Fruit fly (Drosophila melanogaster) whole organism: Measurements from ENCODE around the gene kis.

Experiments
- CG8478 ChIP-seq: fragments of >200 bp; optimal IDR thresholded peaks from 2 replicates; lab custom pipeline; 2018; ENCODE audit warnings: inconsistent platforms
- Dll ChIP-seq: fragments of >200 bp; optimal IDR thresholded peaks from 2 replicates; lab custom pipeline; 2017
- EcR ChIP-seq, 2 experiments: fragments of >200 bp; optimal IDR thresholded peaks; 2 replicates each; lab custom pipeline; 2017; ENCODE audit warnings: missing biosample characterization in 2 of 2, missing genetic modification characterization in 2 of 2, missing genetic modification reagents in 2 of 2
- pan ChIP-seq: fragments of >200 bp; optimal IDR thresholded peaks from 2 replicates; lab custom pipeline; 2017
- psq ChIP-seq: fragments of >200 bp; optimal IDR thresholded peaks from 2 replicates; lab custom pipeline; 2017
- usp ChIP-seq: fragments of >200 bp; optimal IDR thresholded peaks from 2 replicates; lab custom pipeline; 2017; ENCODE audit warnings: missing biosample characterization, missing genetic modification characterization, mixed read lengths

Gene kis

dm6 chr2L:225386-225682 is 25.3 kb downstream of the kis start:
- TF ChIP-seq psq (lab: Kevin White, UChicago) = no peak
- no peak for TF ChIP-seq pan (lab: Kevin White, UChicago)
- TF ChIP-seq Dll (lab: Kevin White, UChicago) = no peak
- TF ChIP-seq CG8478 (lab: Kevin White, UChicago) = no peak
- no peak for TF ChIP-seq usp (GFP tag; lab: Kevin White, UChicago)
- TF ChIP-seq EcR (GFP tag; optimal IDR thresholded peaks at IDR 0.05; lab: Kevin White, UChicago) = no peak

dm6 chr2L:224599-225385 is 25.8 kb downstream of the kis start:
- no peak for TF ChIP-seq pan (lab: Kevin White, UChicago)
- no peak for TF ChIP-seq EcR (GFP tag; optimal IDR thresholded peaks at IDR 0.05; lab: Kevin White, UChicago)
- TF ChIP-seq psq (lab: Kevin White, UChicago) = no peak
- TF ChIP-seq Dll (lab: Kevin White, UChicago) = no peak
- no peak for TF ChIP-seq usp (GFP tag; lab: Kevin White, UChicago)
- TF ChIP-seq CG8478 (lab: Kevin White, UChicago) = no peak

dm6 chr2L:223867-224598 is 26.6 kb downstream of the kis start:
- TF ChIP-seq CG8478 (lab: Kevin White, UChicago) (no peak), usp (GFP tag; lab: Kevin White, UChicago) (no peak), pan (lab: Kevin White, UChicago) (no peak), EcR (GFP tag; optimal IDR thresholded peaks at IDR 0.05; lab: Kevin White, UChicago) (no peak), Dll (lab: Kevin White, UChicago) (no peak)

dm6 chr2L:223351-223750 is 27.3 kb downstream of the kis start:
- TF ChIP-seq Dll (lab: Kevin White, UChicago) (no peak), pan (lab: Kevin White, UChicago) (no peak), psq (lab: Kevin White, UChicago) (no peak), usp (GFP tag; lab: Kevin White, UChicago) (no peak), EcR (GFP tag; optimal IDR thresholded peaks at IDR 0.05; lab: Kevin White, UChicago) (no peak), CG8478 (lab: Kevin White, UChicago) (no peak)

dm6 chr2L:222867-223266 is 27.8 kb downstream of the kis start:
- no peak for TF ChIP-seq psq (lab: Kevin White, UChicago)
- no peak for TF ChIP-seq usp (GFP tag; lab: Kevin White, UChicago)
- no peak for TF ChIP-seq EcR (GFP tag; optimal IDR thresholded peaks at IDR 0.05; lab: Kevin White, UChicago)
- no peak for TF ChIP-seq Dll (lab: Kevin White, UChicago)
- TF ChIP-seq CG8478 (lab: Kevin White, UChicago) = no peak
- no peak for TF ChIP-seq pan (lab: Kevin White, UChicago)

dm6 chr2L:221939-222489 is 28.6 kb downstream of the kis start:
- TF ChIP-seq Dll (lab: Kevin White, UChicago) = peak; percentile 88
- no peak for TF ChIP-seq psq (lab: Kevin White, UChicago)
- TF ChIP-seq CG8478 (lab: Kevin White, UChicago) = no peak
- TF ChIP-seq EcR (GFP tag; optimal IDR thresholded peaks at IDR 0.05; lab: Kevin White, UChicago) = peak in 1 of 2 experiments; percentile 76

dm6 chr2L:221152-221551 is 29.5 kb downstream of the kis start:
- TF ChIP-seq CG8478 (lab: Kevin White, UChicago) (no peak), EcR (GFP tag; optimal IDR thresholded peaks at IDR 0.05; lab: Kevin White, UChicago) (no peak), Dll (lab: Kevin White, UChicago) (no peak), usp (GFP tag; lab: Kevin White, UChicago) (no peak), psq (lab: Kevin White, UChicago) (no peak), pan (lab: Kevin White, UChicago) (no peak)

- TF ChIP-seq usp (GFP tag; lab: Kevin White, UChicago) (no peak), Dll (lab: Kevin White, UChicago) (no peak), pan (lab: Kevin White, UChicago) (no peak), CG8478 (lab: Kevin White, UChicago) (no peak), EcR (GFP tag; optimal IDR thresholded peaks at IDR 0.05; lab: Kevin White, UChicago) (no peak), psq (lab: Kevin White, UChicago) (no peak)
These were observed 30.1 kb downstream of the kis start for dm6 chr2L:220509-220908.

- TF ChIP-seq EcR (GFP tag; optimal IDR thresholded peaks at IDR 0.05; lab: Kevin White, UChicago) (no peak), pan (lab: Kevin White, UChicago) (no peak), usp (GFP tag; lab: Kevin White, UChicago) (no peak), psq (lab: Kevin White, UChicago) (no peak), Dll (lab: Kevin White, UChicago) (no peak), CG8478 (lab: Kevin White, UChicago) (no peak)
These were observed 31.1 kb downstream of the kis start for dm6 chr2L:219441-220033.

dm6 chr2L:207129-207813 is 43.4 kb downstream of the kis start, which contains the start of the genes Tbc1d15-17 and CG11617:
Gene Tbc1d15-17, plus strand, starts transcription at chr2L:207179.
Gene CG11617, minus strand, starts transcription at chr2L:207297.
- no peak for TF ChIP-seq CG8478 (lab: Kevin White, UChicago)
- no peak for TF ChIP-seq psq (lab: Kevin White, UChicago)
- TF ChIP-seq usp (GFP tag; lab: Kevin White, UChicago) = no peak
- no peak for TF ChIP-seq pan (lab: Kevin White, UChicago)
- no peak for TF ChIP-seq Dll (lab: Kevin White, UChicago)
- TF ChIP-seq EcR (GFP tag; optimal IDR thresholded peaks at IDR 0.05; lab: Kevin White, UChicago) = no peak
